Fruit fly (Drosophila melanogaster): ENCODE measurements around the gene Stam.

The Stam gene

DNA sequence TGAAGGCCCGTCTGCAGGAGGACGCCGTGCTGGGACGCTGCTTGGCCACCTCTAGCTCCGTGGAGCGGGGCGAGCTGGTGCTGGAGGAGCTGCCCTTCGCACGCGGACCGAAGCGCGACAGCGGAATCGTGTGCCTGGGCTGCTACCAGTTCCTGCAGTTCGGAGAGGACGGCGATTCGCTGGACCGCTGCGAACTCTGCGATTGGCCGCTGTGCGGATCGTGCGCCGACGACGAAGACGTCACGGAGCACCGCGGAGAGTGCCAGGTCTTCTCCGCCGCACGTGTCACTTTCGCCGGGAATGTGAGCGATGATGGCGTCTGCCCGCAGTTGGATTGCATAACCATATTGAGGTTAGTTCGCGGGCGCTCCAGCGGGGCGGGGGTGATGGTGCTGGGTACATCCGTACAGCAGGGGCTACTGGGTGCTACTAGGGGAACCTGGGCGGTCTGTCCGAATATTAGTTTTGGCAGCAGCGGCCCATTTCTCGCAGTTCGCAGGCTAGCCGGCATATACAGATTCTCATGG is 6.9 kb upstream of the Stam start:
- TF ChIP-seq Mnt (GFP tag; optimal IDR thresholded peaks at IDR 0.05) = no peak
- peak; percentile 36 for TF ChIP-seq CG12768 (GFP tag; optimal IDR thresholded peaks at IDR 0.05)

DNA sequence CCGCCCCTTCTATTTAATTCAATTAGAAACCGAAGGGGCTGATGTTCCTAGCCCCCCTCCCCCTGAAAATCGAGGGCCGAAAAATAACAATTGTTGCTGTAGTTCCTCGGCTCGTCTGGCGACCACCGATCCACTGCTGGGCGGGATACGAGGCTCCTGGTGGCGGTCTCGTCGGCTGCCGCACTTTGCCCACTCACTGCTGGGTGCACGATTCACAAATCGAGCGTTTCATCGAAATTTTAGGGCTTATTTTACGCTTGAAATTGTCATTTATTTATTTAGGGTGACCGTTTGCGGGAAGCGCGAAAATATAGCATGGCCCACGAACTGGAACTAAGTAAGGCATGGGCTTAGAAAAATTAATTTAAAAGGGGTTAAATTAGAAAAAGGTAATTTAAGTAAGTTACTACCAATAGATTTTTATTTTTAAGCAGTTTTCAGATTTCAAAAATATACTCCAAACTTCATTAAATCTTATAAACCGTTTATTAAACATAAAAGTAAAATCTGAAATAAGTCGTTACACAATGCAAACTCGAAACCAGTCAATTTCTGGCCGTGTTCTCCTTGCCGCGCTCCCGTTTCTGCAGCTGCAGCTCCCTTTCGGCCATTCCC is 1.9 kb upstream of the Stam start, which contains the start of gene Dnz1:
Dnz1 (minus strand) TSS at position 317 of the 615 bp plus-strand sequence.
- no peak for TF ChIP-seq ovo (GFP tag; optimal IDR thresholded peaks at IDR 0.05)
- peak; percentile 34 for TF ChIP-seq CG5204 (GFP tag; optimal IDR thresholded peaks at IDR 0.05)
- peak; percentile 12 for TF ChIP-seq toe (GFP tag; optimal IDR thresholded peaks at IDR 0.05)
- TF ChIP-seq Mnt (GFP tag; optimal IDR thresholded peaks at IDR 0.05) = no peak
- no peak for TF ChIP-seq Clk (GFP tag; optimal IDR thresholded peaks at IDR 0.05)
- peak; percentile 30 for TF ChIP-seq CG33017 (tag; optimal IDR thresholded peaks at IDR 0.05)
- peak; percentile 2 for TF ChIP-seq Crg-1 (GFP tag; optimal IDR thresholded peaks at IDR 0.05)
- peak; percentile 45 for TF ChIP-seq CG11617 (GFP tag; optimal IDR thresholded peaks at IDR 0.05)
- peak; percentile 30 for TF ChIP-seq bab1 (GFP tag; optimal IDR thresholded peaks at IDR 0.05)
- TF ChIP-seq cic (GFP tag; optimal IDR thresholded peaks at IDR 0.05) = no peak
- TF ChIP-seq CG12768 (GFP tag; optimal IDR thresholded peaks at IDR 0.05) = no peak
- peak; percentile 62 for TF ChIP-seq CG7045 (GFP tag; optimal IDR thresholded peaks at IDR 0.05)
- no peak for TF ChIP-seq cnc (optimal IDR thresholded peaks at IDR 0.05)
- no peak for TF ChIP-seq Hr96 (GFP tag; optimal IDR thresholded peaks at IDR 0.05)
- TF ChIP-seq tj (GFP tag; optimal IDR thresholded peaks at IDR 0.05) = peak; percentile 15
- peak; percentile 61 for TF ChIP-seq CG7101 (tag; optimal IDR thresholded peaks at IDR 0.05)
- peak; percentile 8 for TF ChIP-seq CG1620 (GFP tag; optimal IDR thresholded peaks at IDR 0.05)
- TF ChIP-seq CG14711 (tag; optimal IDR thresholded peaks at IDR 0.05) = peak; percentile 59
- peak; percentile 10 for TF ChIP-seq pad (GFP tag; optimal IDR thresholded peaks at IDR 0.05)
- peak; percentile 31 for TF ChIP-seq kay (GFP tag; ENCODE audit: borderline replicate concordance)

DNA sequence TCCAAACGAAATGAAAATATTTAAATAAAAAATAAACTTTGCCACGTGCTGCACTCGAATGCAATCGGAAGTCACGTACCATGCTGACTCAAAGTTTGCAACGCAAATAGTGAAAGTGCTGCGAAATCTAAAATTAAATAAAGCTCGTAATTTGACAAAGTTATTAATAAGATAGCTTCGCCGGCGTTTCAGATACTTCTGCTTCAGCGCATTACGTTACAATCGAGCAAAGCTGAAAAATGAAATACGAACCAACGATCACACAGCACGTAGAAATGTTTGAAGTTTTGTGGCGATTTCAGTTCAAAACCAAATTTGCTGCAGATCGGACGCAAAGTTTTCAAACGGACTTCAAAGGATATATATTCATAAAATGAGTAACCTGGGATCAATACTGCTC is 11.5 kb downstream of the Stam start, which contains the start of gene CG12517:
CG12517 (plus strand) TSS at position 301 of the 400 bp plus-strand sequence.
- TF ChIP-seq Hr96 (GFP tag; optimal IDR thresholded peaks at IDR 0.05) (no peak), CG7101 (tag; optimal IDR thresholded peaks at IDR 0.05) (no peak), CG33017 (tag; optimal IDR thresholded peaks at IDR 0.05) (no peak), Crg-1 (GFP tag; optimal IDR thresholded peaks at IDR 0.05) (no peak)

DNA sequence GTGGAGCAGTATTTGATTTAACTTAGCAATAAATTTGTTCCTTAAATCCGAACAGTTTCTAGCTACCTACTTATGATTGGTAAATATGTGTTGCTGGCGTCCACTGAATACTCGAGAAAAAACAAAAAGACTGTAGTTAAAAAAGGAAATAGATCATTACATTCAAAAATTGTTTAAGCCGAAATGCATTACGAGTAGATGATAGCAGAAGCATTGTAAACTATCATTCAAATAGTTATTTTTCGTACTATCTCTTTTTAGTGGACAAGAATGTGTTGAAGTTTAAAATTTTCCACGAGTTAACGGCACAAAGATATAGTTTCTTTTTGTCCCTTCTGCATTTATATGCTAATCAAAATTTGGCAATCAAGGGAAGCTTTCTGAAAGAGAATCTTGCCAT is 30.5 kb downstream of the Stam start, which contains the start of gene CG14071:
CG14071 (minus strand) TSS at position 101 of the 400 bp plus-strand sequence.
- TF ChIP-seq CG5204 (GFP tag; optimal IDR thresholded peaks at IDR 0.05) (no peak), CG14711 (tag; optimal IDR thresholded peaks at IDR 0.05) (no peak), CG7045 (GFP tag; optimal IDR thresholded peaks at IDR 0.05) (no peak), Clk (GFP tag; optimal IDR thresholded peaks at IDR 0.05) (no peak), bab1 (GFP tag; optimal IDR thresholded peaks at IDR 0.05) (no peak), Crg-1 (GFP tag; optimal IDR thresholded peaks at IDR 0.05) (no peak), tj (GFP tag; optimal IDR thresholded peaks at IDR 0.05) (no peak), cic (GFP tag; optimal IDR thresholded peaks at IDR 0.05) (no peak)

DNA sequence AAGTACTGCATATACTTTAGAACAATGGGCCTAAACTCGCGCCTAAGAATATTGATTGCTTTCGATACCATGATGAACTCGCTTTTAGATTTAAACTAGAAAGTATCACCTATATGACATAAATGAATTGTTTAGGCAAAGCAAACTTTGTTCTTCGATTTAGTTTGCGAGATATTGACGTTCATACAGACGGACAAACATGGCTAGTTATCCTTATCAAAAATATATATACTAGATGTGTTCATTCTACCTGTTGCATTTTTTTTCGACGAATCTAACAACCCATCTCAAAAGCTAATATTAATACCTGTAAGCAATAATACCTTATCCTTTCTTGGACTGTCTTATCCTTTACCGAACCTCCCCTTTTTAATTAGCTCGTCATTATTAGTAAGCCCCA is 43.3 kb downstream of the Stam start, which contains the start of gene CG14070:
CG14070 (minus strand) TSS at position 101 of the 400 bp plus-strand sequence.
- no peak for TF ChIP-seq Crg-1 (GFP tag; optimal IDR thresholded peaks at IDR 0.05)
- TF ChIP-seq cnc (optimal IDR thresholded peaks at IDR 0.05) = no peak

DNA sequence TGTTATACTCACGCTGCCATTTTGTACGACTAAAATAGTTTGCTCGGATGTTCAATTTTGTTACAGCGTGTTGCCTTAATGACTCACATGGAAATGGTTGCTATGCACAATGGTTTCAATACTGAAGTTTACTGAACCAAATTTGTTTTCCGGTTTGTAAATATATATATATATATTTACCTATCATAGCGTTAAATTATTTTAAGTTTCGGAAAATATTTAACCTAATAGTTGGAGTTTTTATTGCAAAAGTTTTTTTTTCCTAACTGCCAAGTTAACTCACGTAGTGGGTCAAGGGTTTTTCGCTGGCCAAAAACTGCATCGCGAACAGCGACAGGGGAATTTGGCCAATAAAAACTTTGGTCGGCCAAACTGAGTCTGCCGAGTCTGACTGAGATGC is 50.5 kb downstream of the Stam start, which contains the start of gene CG7309:
CG7309 (minus strand) TSS at position 101 of the 400 bp plus-strand sequence.
- TF ChIP-seq Hr96 (GFP tag; optimal IDR thresholded peaks at IDR 0.05) (no peak), cnc (optimal IDR thresholded peaks at IDR 0.05) (no peak), CG33017 (tag; optimal IDR thresholded peaks at IDR 0.05) (no peak), CG12768 (GFP tag; optimal IDR thresholded peaks at IDR 0.05) (no peak), CG14711 (tag; optimal IDR thresholded peaks at IDR 0.05) (no peak), CG7045 (GFP tag; optimal IDR thresholded peaks at IDR 0.05) (no peak), pad (GFP tag; optimal IDR thresholded peaks at IDR 0.05) (no peak), kay (GFP tag; ENCODE audit: borderline replicate concordance) (no peak), CG7101 (tag; optimal IDR thresholded peaks at IDR 0.05) (no peak), ovo (GFP tag; optimal IDR thresholded peaks at IDR 0.05) (no peak), CG5204 (GFP tag; optimal IDR thresholded peaks at IDR 0.05) (no peak), Mnt (GFP tag; optimal IDR thresholded peaks at IDR 0.05) (no peak), bab1 (GFP tag; optimal IDR thresholded peaks at IDR 0.05) (no peak), tj (GFP tag; optimal IDR thresholded peaks at IDR 0.05) (no peak), cic (GFP tag; optimal IDR thresholded peaks at IDR 0.05) (no peak), Clk (GFP tag; optimal IDR thresholded peaks at IDR 0.05) (no peak), CG11617 (GFP tag; optimal IDR thresholded peaks at IDR 0.05) (no peak), toe (GFP tag; optimal IDR thresholded peaks at IDR 0.05) (no peak), Crg-1 (GFP tag; optimal IDR thresholded peaks at IDR 0.05) (no peak), CG1620 (GFP tag; optimal IDR thresholded peaks at IDR 0.05) (no peak)

DNA sequence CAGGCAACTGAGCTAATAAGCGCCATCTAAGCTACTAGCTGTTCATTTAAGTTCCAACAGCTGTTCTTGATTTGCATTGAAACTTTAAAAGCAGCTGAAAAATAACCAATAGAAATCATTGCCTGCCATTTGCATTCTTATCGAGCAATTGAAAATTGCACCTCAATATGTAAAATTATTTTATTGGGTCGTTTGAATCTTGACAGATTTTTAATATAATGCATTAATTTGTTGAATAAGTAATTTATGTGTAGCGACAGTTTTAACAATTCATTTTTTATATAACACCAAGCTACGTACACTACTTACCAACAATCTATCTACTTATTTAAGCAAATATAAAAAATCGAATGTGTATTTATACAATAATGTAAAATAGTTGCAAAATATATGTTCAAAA is 52.2 kb downstream of the Stam start, which contains the start of gene CG14069:
CG14069 (minus strand) TSS at position 101 of the 400 bp plus-strand sequence.
- TF ChIP-seq toe (GFP tag; optimal IDR thresholded peaks at IDR 0.05) (no peak), Mnt (GFP tag; optimal IDR thresholded peaks at IDR 0.05) (no peak), Hr96 (GFP tag; optimal IDR thresholded peaks at IDR 0.05) (no peak), pad (GFP tag; optimal IDR thresholded peaks at IDR 0.05) (no peak), CG33017 (tag; optimal IDR thresholded peaks at IDR 0.05) (no peak), Crg-1 (GFP tag; optimal IDR thresholded peaks at IDR 0.05) (no peak), CG5204 (GFP tag; optimal IDR thresholded peaks at IDR 0.05) (no peak), CG11617 (GFP tag; optimal IDR thresholded peaks at IDR 0.05) (no peak), ovo (GFP tag; optimal IDR thresholded peaks at IDR 0.05) (no peak), CG7045 (GFP tag; optimal IDR thresholded peaks at IDR 0.05) (no peak), CG7101 (tag; optimal IDR thresholded peaks at IDR 0.05) (no peak), kay (GFP tag; ENCODE audit: borderline replicate concordance) (no peak), Clk (GFP tag; optimal IDR thresholded peaks at IDR 0.05) (no peak), CG14711 (tag; optimal IDR thresholded peaks at IDR 0.05) (no peak), cic (GFP tag; optimal IDR thresholded peaks at IDR 0.05) (no peak), CG1620 (GFP tag; optimal IDR thresholded peaks at IDR 0.05) (no peak), CG12768 (GFP tag; optimal IDR thresholded peaks at IDR 0.05) (no peak), cnc (optimal IDR thresholded peaks at IDR 0.05) (no peak), bab1 (GFP tag; optimal IDR thresholded peaks at IDR 0.05) (no peak)
